Fruit fly (Drosophila melanogaster) whole organism, embryonic: ENCODE measurements around the gene Sidpn.

Source experiments
- ATbp ChIP-seq: fragments of 200-800 bp; sonication (Bioruptor generic); optimal IDR thresholded peaks from 2 replicates; lab custom pipeline; 2017; ENCODE audit warnings: missing biosample characterization, mild to moderate bottlenecking, missing genetic modification characterization, missing genetic modification reagents
- Asciz ChIP-seq: fragments of 200-800 bp; sonication (Bioruptor generic); optimal IDR thresholded peaks from 2 replicates; lab custom pipeline; 2017; ENCODE audit warnings: missing biosample characterization, mild to moderate bottlenecking, missing genetic modification characterization, missing genetic modification reagents
- Atf-2 ChIP-seq: fragments of 200-800 bp; sonication (Bioruptor generic); optimal IDR thresholded peaks from 2 replicates; lab custom pipeline; 2016; ENCODE audit warnings: missing biosample characterization, missing genetic modification characterization
- Bdp1 ChIP-seq: fragments of 200-800 bp; sonication (Bioruptor generic); optimal IDR thresholded peaks from 3 replicates; lab custom pipeline; 2016; ENCODE audit warnings: missing biosample characterization, missing genetic modification characterization
- Blimp-1 ChIP-seq: fragments of 200-800 bp; sonication (Bioruptor generic); optimal IDR thresholded peaks from 3 replicates; lab custom pipeline; 2018; ENCODE audit warnings: missing biosample characterization, missing genetic modification characterization, mild to moderate bottlenecking, moderate library complexity, missing genetic modification reagents
- CG10209 ChIP-seq: fragments of 200-800 bp; sonication (Bioruptor generic); optimal IDR thresholded peaks from 3 replicates; lab custom pipeline; 2017; ENCODE audit warnings: missing biosample characterization, mild to moderate bottlenecking, missing genetic modification characterization, missing genetic modification reagents
- CG10654 ChIP-seq: fragments of 200-800 bp; sonication (Bioruptor generic); optimal IDR thresholded peaks from 2 replicates; lab custom pipeline; 2016; ENCODE audit warnings: missing biosample characterization, missing genetic modification characterization
- CG11247 ChIP-seq: fragments of 200-800 bp; sonication (Bioruptor generic); IDR thresholded peaks from 2 replicates; pipeline ENCODE4 v1.3.6; 2022; ENCODE audit warnings: missing biosample characterization, missing genetic modification characterization
- CG11456 ChIP-seq: fragments of 200-800 bp; sonication (Bioruptor generic); IDR thresholded peaks from 3 replicates; pipeline ENCODE4 v1.3.6; 2022; ENCODE audit warnings: missing biosample characterization, missing genetic modification characterization
- CG11504 ChIP-seq: fragments of 200-800 bp; sonication (Bioruptor generic); optimal IDR thresholded peaks from 3 replicates; lab custom pipeline; 2019; ENCODE audit warnings: missing biosample characterization, mild to moderate bottlenecking, missing genetic modification characterization, moderate library complexity
- CG12659 ChIP-seq: fragments of 200-800 bp; sonication (Bioruptor generic); optimal IDR thresholded peaks from 3 replicates; lab custom pipeline; 2017; ENCODE audit warnings: mild to moderate bottlenecking, missing biosample characterization, missing genetic modification reagents, missing genetic modification characterization
- CG1529 ChIP-seq: fragments of 200-800 bp; sonication (Bioruptor generic); optimal IDR thresholded peaks from 3 replicates; lab custom pipeline; 2018; ENCODE audit warnings: missing biosample characterization, missing genetic modification characterization
- CG17361 ChIP-seq: fragments of 200-800 bp; sonication (Bioruptor generic); IDR thresholded peaks from 3 replicates; pipeline ENCODE4 v1.3.6; 2022; ENCODE audit warnings: missing biosample characterization, missing genetic modification characterization
- CG32532 ChIP-seq: fragments of 200-800 bp; sonication (Bioruptor generic); IDR thresholded peaks from 2 replicates; pipeline ENCODE4 v1.3.6; 2022; ENCODE audit warnings: missing biosample characterization, missing genetic modification characterization
- CG3995 ChIP-seq: fragments of 200-800 bp; sonication (Bioruptor generic); optimal IDR thresholded peaks from 3 replicates; lab custom pipeline; 2016; ENCODE audit warnings: missing biosample characterization, missing genetic modification characterization
- CG43689 ChIP-seq: fragments of 200-800 bp; sonication (Bioruptor generic); IDR thresholded peaks from 2 replicates; pipeline ENCODE4 v1.3.6; 2022; ENCODE audit warnings: missing biosample characterization, missing genetic modification characterization
- CG4730 ChIP-seq: fragments of 200-800 bp; sonication (Bioruptor generic); IDR thresholded peaks from 2 replicates; pipeline ENCODE4 v1.3.6; 2022; ENCODE audit warnings: missing biosample characterization, missing genetic modification characterization
- CG6765 ChIP-seq: fragments of 200-800 bp; sonication (Bioruptor generic); optimal IDR thresholded peaks from 3 replicates; lab custom pipeline; 2017; ENCODE audit warnings: missing biosample characterization, mild to moderate bottlenecking, missing genetic modification characterization
- CG7271 ChIP-seq: fragments of 200-800 bp; sonication (Bioruptor generic); optimal IDR thresholded peaks from 2 replicates; lab custom pipeline; 2018; ENCODE audit warnings: missing biosample characterization, mild to moderate bottlenecking, missing genetic modification characterization, moderate library complexity
- CG7987 ChIP-seq: fragments of 200-800 bp; sonication (Bioruptor generic); optimal IDR thresholded peaks from 2 replicates; lab custom pipeline; 2018; ENCODE audit warnings: missing biosample characterization, mild to moderate bottlenecking, missing genetic modification characterization, moderate library complexity
- CG9437 ChIP-seq: fragments of 200-800 bp; sonication (Bioruptor generic); optimal IDR thresholded peaks from 2 replicates; lab custom pipeline; 2018; ENCODE audit warnings: missing biosample characterization, mild to moderate bottlenecking, missing genetic modification characterization
- Dfd ChIP-seq, 2 experiments: fragments of >200 bp; optimal IDR thresholded peaks; 2 replicates each; lab custom pipeline; 2017; ENCODE audit warnings: missing biosample characterization in 2 of 2, missing genetic modification characterization in 2 of 2
- Fer1 ChIP-seq: fragments of 200-800 bp; sonication (Bioruptor generic); optimal IDR thresholded peaks from 2 replicates; lab custom pipeline; 2017; ENCODE audit warnings: missing biosample characterization, mild to moderate bottlenecking, missing genetic modification characterization
- HLH3B ChIP-seq: fragments of 200-800 bp; sonication (Bioruptor generic); IDR thresholded peaks from 2 replicates; pipeline ENCODE4 v1.3.6; 2022; ENCODE audit warnings: missing biosample characterization, missing genetic modification characterization
- Kr ChIP-seq: fragments of 200-800 bp; sonication (Bioruptor generic); optimal IDR thresholded peaks from 2 replicates; lab custom pipeline; 2017; ENCODE audit warnings: missing biosample characterization, mild to moderate bottlenecking, missing genetic modification characterization
- Lim3 ChIP-seq: fragments of 200-800 bp; sonication (Bioruptor generic); IDR thresholded peaks from 2 replicates; pipeline ENCODE4 v1.3.6; 2022; ENCODE audit warnings: missing biosample characterization, missing genetic modification characterization
- Med ChIP-seq: fragments of 200-800 bp; sonication (Bioruptor generic); peaks from one replicate; lab custom pipeline; 2016; ENCODE audit warnings: missing biosample characterization, missing genetic modification characterization, mild to moderate bottlenecking, inconsistent platforms, moderate library complexity
- PHDP ChIP-seq: fragments of 200-800 bp; sonication (Bioruptor generic); optimal IDR thresholded peaks from 3 replicates; lab custom pipeline; 2018; ENCODE audit warnings: missing biosample characterization, mild to moderate bottlenecking, missing genetic modification characterization, moderate library complexity
- Spps ChIP-seq: fragments of 200-800 bp; sonication (Bioruptor generic); optimal IDR thresholded peaks from 2 replicates; lab custom pipeline; 2018; ENCODE audit warnings: missing biosample characterization, mild to moderate bottlenecking, missing genetic modification characterization
- az2 ChIP-seq: fragments of 200-800 bp; sonication (Bioruptor generic); optimal IDR thresholded peaks from 3 replicates; lab custom pipeline; 2016; ENCODE audit warnings: missing biosample characterization, missing genetic modification characterization
- cad ChIP-seq: fragments of >200 bp; optimal IDR thresholded peaks from 2 replicates; lab custom pipeline; 2017; ENCODE audit warnings: missing biosample characterization, missing genetic modification characterization
- caup ChIP-seq: fragments of 200-800 bp; sonication (Bioruptor generic); optimal IDR thresholded peaks from 3 replicates; lab custom pipeline; 2017; ENCODE audit warnings: missing biosample characterization, mild to moderate bottlenecking, missing genetic modification characterization, moderate library complexity; ENCODE audit not compliant: severe bottlenecking
- exex ChIP-seq: fragments of 200-800 bp; sonication (Bioruptor generic); optimal IDR thresholded peaks from 4 replicates; lab custom pipeline; 2018; ENCODE audit warnings: missing biosample characterization, mild to moderate bottlenecking, missing genetic modification characterization, moderate library complexity
- fd96Cb ChIP-seq: fragments of 200-800 bp; sonication (Bioruptor generic); optimal IDR thresholded peaks from 2 replicates; lab custom pipeline; 2018; ENCODE audit warnings: missing biosample characterization, mild to moderate bottlenecking, missing genetic modification characterization, moderate library complexity
- hb ChIP-seq: fragments of 200-800 bp; sonication (Bioruptor generic); IDR thresholded peaks from 3 replicates; pipeline ENCODE4 v1.3.6; 2022; ENCODE audit warnings: missing biosample characterization, missing genetic modification characterization; ENCODE audit not compliant: partially characterized antibody
- jigr1 ChIP-seq: fragments of 200-800 bp; sonication (Bioruptor generic); IDR thresholded peaks from 3 replicates; pipeline ENCODE4 v1.3.6; 2022; ENCODE audit warnings: missing biosample characterization, missing genetic modification characterization
- knrl ChIP-seq: fragments of 200-800 bp; sonication (Bioruptor generic); IDR thresholded peaks from 3 replicates; pipeline ENCODE4 v1.3.6; 2022; ENCODE audit warnings: missing biosample characterization, missing genetic modification characterization; ENCODE audit not compliant: partially characterized antibody
- lmd ChIP-seq: fragments of 200-800 bp; sonication (Bioruptor generic); IDR thresholded peaks from 2 replicates; pipeline ENCODE4 v1.3.6; 2022; ENCODE audit warnings: missing biosample characterization, missing genetic modification characterization
- mirr ChIP-seq: fragments of 200-800 bp; sonication (Bioruptor generic); optimal IDR thresholded peaks from 3 replicates; lab custom pipeline; 2018; ENCODE audit warnings: missing biosample characterization, mild to moderate bottlenecking, missing genetic modification characterization
- nerfin-2 ChIP-seq: fragments of 200-800 bp; sonication (Bioruptor generic); IDR thresholded peaks from 2 replicates; pipeline ENCODE4 v1.3.6; 2022; ENCODE audit warnings: missing biosample characterization, missing genetic modification characterization; ENCODE audit not compliant: partially characterized antibody
- psq ChIP-seq: fragments of 200-800 bp; sonication (Bioruptor generic); optimal IDR thresholded peaks from 2 replicates; lab custom pipeline; 2017; ENCODE audit warnings: missing biosample characterization, missing genetic modification characterization
- rib ChIP-seq: fragments of 200-800 bp; sonication (Bioruptor generic); IDR thresholded peaks from 2 replicates; pipeline ENCODE4 v1.3.6; 2022; ENCODE audit warnings: missing biosample characterization, missing genetic modification characterization
- sd ChIP-seq: fragments of 200-800 bp; sonication (Bioruptor generic); optimal IDR thresholded peaks from 3 replicates; lab custom pipeline; 2018; ENCODE audit warnings: missing biosample characterization, mild to moderate bottlenecking, missing genetic modification characterization, moderate library complexity
- seq ChIP-seq: fragments of 200-800 bp; sonication (Bioruptor generic); IDR thresholded peaks from 2 replicates; pipeline ENCODE4 v1.3.6; 2022; ENCODE audit warnings: missing biosample characterization, missing genetic modification characterization
- sob ChIP-seq: fragments of 200-800 bp; sonication (Bioruptor generic); IDR thresholded peaks from 2 replicates; pipeline ENCODE4 v1.3.6; 2022; ENCODE audit warnings: missing biosample characterization, missing genetic modification characterization
- stc ChIP-seq: fragments of 200-800 bp; sonication (Bioruptor generic); IDR thresholded peaks from 2 replicates; pipeline ENCODE4 v1.3.6; 2022; ENCODE audit warnings: missing biosample characterization, missing genetic modification characterization
- tna ChIP-seq: fragments of 200-800 bp; sonication (Bioruptor generic); IDR thresholded peaks from 2 replicates; pipeline ENCODE4 v1.3.6; 2022; ENCODE audit warnings: missing biosample characterization, missing genetic modification characterization; ENCODE audit not compliant: partially characterized antibody
- vvl ChIP-seq: fragments of 200-800 bp; sonication (Bioruptor generic); IDR thresholded peaks from 2 replicates; pipeline ENCODE4 v1.3.6; 2022; ENCODE audit warnings: missing biosample characterization, missing genetic modification characterization
- wor ChIP-seq: fragments of 200-800 bp; sonication (Bioruptor generic); IDR thresholded peaks from 2 replicates; pipeline ENCODE4 v1.3.6; 2022; ENCODE audit warnings: missing biosample characterization, missing genetic modification characterization

Sidpn gene

dm6 chr2L:19002468-19002867 is 25.0 kb upstream of the Sidpn start:
- TF ChIP-seq Fer1 (GFP tag; lab: Kevin White, UChicago): no peak
- no peak for TF ChIP-seq jigr1
- no peak for TF ChIP-seq CG17361 (GFP tag; lab: Robert Waterston, UW)
- no peak for TF ChIP-seq Atf-2 (GFP tag; lab: Kevin White, UChicago)
- peak; percentile 62 for TF ChIP-seq mirr
- TF ChIP-seq exex (tag; lab: Kevin White, UChicago): peak; percentile 66

DNA sequence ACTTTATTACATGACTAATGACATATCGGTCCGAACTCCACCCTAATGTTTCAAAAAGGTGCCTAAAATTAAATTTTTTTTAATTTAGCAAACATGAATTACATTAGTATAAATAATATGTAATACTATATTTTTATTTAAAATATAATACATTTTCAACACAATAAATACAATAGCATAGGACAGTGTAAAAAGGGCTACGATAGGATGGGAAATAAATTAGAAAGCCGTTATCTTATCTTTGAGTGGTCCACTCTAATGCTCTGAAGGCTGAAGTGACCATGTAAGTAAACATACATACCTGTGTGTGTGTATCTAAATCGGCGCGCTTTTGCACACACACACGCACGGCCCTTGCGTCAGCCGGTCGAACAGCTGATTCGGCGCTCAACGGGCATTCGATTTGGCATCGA is 24.5 kb upstream of the Sidpn start, which contains the start of gene CG31793:
CG31793 (plus strand) TSS at position 409 of the 413 bp plus-strand sequence.
- TF ChIP-seq CG10654 (GFP tag; lab: Kevin White, UChicago) (peak; percentile 30), hb (GFP tag; lab: Robert Waterston, UW) (no peak), CG3995 (GFP tag; lab: Kevin White, UChicago) (no peak), tna (GFP tag; lab: Robert Waterston, UW) (no peak), CG17361 (GFP tag; lab: Robert Waterston, UW) (peak; percentile 68; the same call in 2 of the 3 replicates), Dfd (GFP tag; optimal IDR thresholded peaks at IDR 0.05; lab: Kevin White, UChicago) (no peak), seq (GFP tag; lab: Robert Waterston, UW) (no peak), lmd (GFP tag; lab: Robert Waterston, UW) (no peak), Asciz (GFP tag; lab: Kevin White, UChicago) (peak; percentile 39), ATbp (GFP tag; lab: Kevin White, UChicago) (no peak), HLH3B (GFP tag; lab: Robert Waterston, UW) (peak; percentile 25; the same call in 1 of the 2 replicates), CG4730 (GFP tag; lab: Robert Waterston, UW) (no peak), PHDP (tag; lab: Kevin White, UChicago) (peak; percentile 75), CG6765 (GFP tag; lab: Kevin White, UChicago) (peak; percentile 13), wor (no peak), fd96Cb (tag; lab: Kevin White, UChicago) (peak; percentile 26), CG9437 (GFP tag; lab: Kevin White, UChicago) (peak; percentile 40), CG1529 (no peak), CG11247 (GFP tag; lab: Robert Waterston, UW) (no peak), nerfin-2 (GFP tag; lab: Robert Waterston, UW) (no peak), CG43689 (GFP tag; lab: Robert Waterston, UW) (no peak), CG11456 (GFP tag; lab: Robert Waterston, UW) (peak; percentile 53; the same call in 1 of the 3 replicates), vvl (peak; percentile 49), Bdp1 (no peak), cad (GFP tag; lab: Kevin White, UChicago) (no peak), Med (GFP tag; lab: Kevin White, UChicago) (peak; percentile 84), Kr (no peak), sd (tag; lab: Kevin White, UChicago) (peak; percentile 34), CG7271 (tag; lab: Kevin White, UChicago) (no peak), Lim3 (no peak), psq (GFP tag; lab: Kevin White, UChicago) (no peak), Blimp-1 (no peak), knrl (no peak), caup (GFP tag; lab: Kevin White, UChicago) (peak; percentile 55), CG7987 (no peak), CG32532 (GFP tag; lab: Robert Waterston, UW) (peak; percentile 71; the same call in 1 of the 2 replicates), CG11504 (tag; lab: Kevin White, UChicago) (peak; percentile 68), CG10209 (GFP tag; lab: Kevin White, UChicago) (peak; percentile 53), CG12659 (GFP tag; lab: Kevin White, UChicago) (peak; percentile 65), Spps (tag; lab: Kevin White, UChicago) (no peak), az2 (GFP tag; lab: Kevin White, UChicago) (peak; percentile 29), stc (GFP tag; lab: Robert Waterston, UW) (no peak), rib (GFP tag; lab: Robert Waterston, UW) (peak; percentile 49; the same call in 1 of the 2 replicates), sob (peak; percentile 41; the same call in 1 of the 2 replicates)
